Worm (Caenorhabditis elegans): Measurements from ENCODE around the gene grl-7.
A peak's percentile ranks its signal among the peaks of the same experiment; 100 is the strongest.

The grl-7 gene

ce11 chrV:11354264-11354663 lies 7.5 kb upstream of the grl-7 start:
- TF ChIP-seq aly-2 (tag; optimal IDR thresholded peaks at IDR 0.05) (no peak), nhr-23 (tag; optimal IDR thresholded peaks at IDR 0.05) (no peak), skn-1 (tag; optimal IDR thresholded peaks at IDR 0.05) (no peak), elt-1 (tag; optimal IDR thresholded peaks at IDR 0.05) (no peak), nhr-77 (tag; optimal IDR thresholded peaks at IDR 0.05) (no peak), mml-1 (tag; optimal IDR thresholded peaks at IDR 0.05) (no peak), ceh-82 (tag; optimal IDR thresholded peaks at IDR 0.05) (no peak), zag-1 (tag; optimal IDR thresholded peaks at IDR 0.05) (no peak), fkh-2 (tag; optimal IDR thresholded peaks at IDR 0.05) (no peak), fkh-10 (GFP tag; optimal IDR thresholded peaks at IDR 0.05) (no peak), ceh-28 (tag; optimal IDR thresholded peaks at IDR 0.05) (no peak), nhr-12 (tag; optimal IDR thresholded peaks at IDR 0.05) (no peak), elt-2 (tag; optimal IDR thresholded peaks at IDR 0.05) (no peak), nhr-67 (tag; optimal IDR thresholded peaks at IDR 0.05) (no peak), nhr-76 (tag; optimal IDR thresholded peaks at IDR 0.05) (no peak), ztf-4 (tag; optimal IDR thresholded peaks at IDR 0.05) (no peak), ama-1 (optimal IDR thresholded peaks at IDR 0.05) (no peak), nhr-237 (tag; optimal IDR thresholded peaks at IDR 0.05) (no peak)

DNA sequence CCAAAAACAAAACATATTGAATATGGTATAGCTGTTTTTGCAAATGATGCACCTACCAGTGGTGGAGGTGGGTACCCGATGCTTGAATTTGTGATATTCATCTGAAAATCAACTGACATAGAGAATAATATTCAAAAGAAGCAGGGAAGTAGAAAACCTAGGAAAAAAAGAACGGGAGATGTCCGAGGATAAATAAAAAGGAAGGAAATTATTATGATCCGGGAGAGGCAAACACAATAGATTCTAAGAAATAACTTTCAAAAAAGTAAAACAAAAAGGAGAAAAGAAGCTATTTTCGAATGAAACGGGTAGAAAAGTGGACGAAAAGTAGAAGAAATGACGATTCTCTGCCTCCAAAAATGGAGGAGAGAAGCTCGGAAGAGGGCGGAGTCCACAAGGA lies 6.1 kb upstream of the grl-7 start, which contains the start of gene npr-25:
npr-25 (minus strand) TSS at position 101 of the 400 bp plus-strand sequence.
- no peak for TF ChIP-seq nhr-28 (tag; optimal IDR thresholded peaks at IDR 0.05)
- no peak for TF ChIP-seq elt-1 (tag; optimal IDR thresholded peaks at IDR 0.05)
- TF ChIP-seq nfya-1 (tag; optimal IDR thresholded peaks at IDR 0.05; ENCODE audit: insufficient read depth), result no peak
- TF ChIP-seq ceh-28 (tag; optimal IDR thresholded peaks at IDR 0.05), result no peak
- no peak for TF ChIP-seq nhr-11 (tag; optimal IDR thresholded peaks at IDR 0.05)
- TF ChIP-seq nhr-237 (tag; optimal IDR thresholded peaks at IDR 0.05), result no peak
- TF ChIP-seq fkh-10 (GFP tag; optimal IDR thresholded peaks at IDR 0.05), result no peak
- TF ChIP-seq unc-39 (tag; optimal IDR thresholded peaks at IDR 0.05), result no peak
- TF ChIP-seq daf-12 (tag; optimal IDR thresholded peaks at IDR 0.05), result no peak
- TF ChIP-seq lin-39 (tag; optimal IDR thresholded peaks at IDR 0.05), result no peak
- TF ChIP-seq skn-1 (tag; optimal IDR thresholded peaks at IDR 0.05), result no peak
- TF ChIP-seq hmg-11 (tag; optimal IDR thresholded peaks at IDR 0.05), result no peak
- no peak for TF ChIP-seq ztf-4 (tag; optimal IDR thresholded peaks at IDR 0.05)
- no peak for TF ChIP-seq nhr-12 (tag; optimal IDR thresholded peaks at IDR 0.05)
- TF ChIP-seq nhr-67 (tag; optimal IDR thresholded peaks at IDR 0.05), result no peak

- TF ChIP-seq R02D3.7 (tag; optimal IDR thresholded peaks at IDR 0.05), result no peak
- TF ChIP-seq fkh-10 (GFP tag; optimal IDR thresholded peaks at IDR 0.05), result peak; percentile 35
- TF ChIP-seq elt-3 (tag; optimal IDR thresholded peaks at IDR 0.05), result no peak
- TF ChIP-seq nhr-77 (tag; optimal IDR thresholded peaks at IDR 0.05), result no peak
- TF ChIP-seq egl-5 (tag; optimal IDR thresholded peaks at IDR 0.05), result no peak
- TF ChIP-seq zag-1 (tag; optimal IDR thresholded peaks at IDR 0.05), result no peak
Observed at ce11 chrV:11351263-11351662, 4.5 kb upstream of the grl-7 start.

DNA sequence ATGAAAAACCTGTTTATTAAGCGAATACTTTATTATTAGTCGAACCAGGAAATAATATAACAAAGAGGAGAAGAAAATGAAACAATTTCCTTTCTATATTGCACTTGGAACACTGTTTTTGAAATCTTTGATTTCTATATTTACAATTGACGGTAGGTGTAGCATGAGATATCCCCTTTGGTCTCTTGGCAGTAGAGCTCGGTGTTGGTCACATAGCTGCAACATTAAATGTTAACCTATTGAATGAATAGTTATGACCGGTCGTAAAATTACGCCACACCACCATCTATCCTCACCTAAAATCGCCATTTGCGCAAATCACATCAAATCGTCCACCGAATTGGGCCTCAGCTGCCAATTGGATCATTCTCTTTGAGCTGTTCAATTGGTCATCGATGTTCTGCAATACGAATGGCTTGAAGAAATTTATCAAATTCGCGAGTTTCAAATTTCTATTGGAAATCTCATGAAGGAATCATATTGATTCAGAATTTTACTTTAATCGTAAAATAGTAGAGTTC lies 1.9 kb downstream of the grl-7 start:
- TF ChIP-seq nhr-67 (tag; optimal IDR thresholded peaks at IDR 0.05), result no peak
- TF ChIP-seq tbx-2 (tag; optimal IDR thresholded peaks at IDR 0.05), result no peak

DNA sequence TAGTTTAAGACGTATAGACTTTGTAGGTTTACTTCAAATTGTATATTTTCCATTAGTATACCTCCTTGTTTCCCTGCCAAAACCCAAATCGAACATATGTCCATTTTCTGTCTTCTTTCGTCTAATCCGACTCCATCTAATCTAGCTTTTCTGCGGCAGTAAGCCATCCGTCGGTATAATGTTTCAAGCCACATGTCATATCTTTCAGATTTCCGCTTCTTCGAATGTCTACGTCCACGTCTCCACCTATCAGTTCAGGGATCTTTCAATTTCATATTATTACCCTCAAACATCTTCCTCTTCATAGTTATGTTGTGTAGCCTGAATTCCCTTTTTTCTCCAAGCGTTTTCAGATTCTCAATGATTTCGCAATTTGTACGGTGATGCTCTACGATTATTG lies 2.7 kb downstream of the grl-7 start:
- TF ChIP-seq nhr-12 (tag; optimal IDR thresholded peaks at IDR 0.05), result no peak
- TF ChIP-seq nhr-43 (tag; optimal IDR thresholded peaks at IDR 0.05; ENCODE audit: poor library complexity, severe bottlenecking), result peak; percentile 48
- TF ChIP-seq elt-1 (tag; optimal IDR thresholded peaks at IDR 0.05), result peak; percentile 60
- TF ChIP-seq nhr-28 (tag; optimal IDR thresholded peaks at IDR 0.05), result peak; percentile 15

DNA sequence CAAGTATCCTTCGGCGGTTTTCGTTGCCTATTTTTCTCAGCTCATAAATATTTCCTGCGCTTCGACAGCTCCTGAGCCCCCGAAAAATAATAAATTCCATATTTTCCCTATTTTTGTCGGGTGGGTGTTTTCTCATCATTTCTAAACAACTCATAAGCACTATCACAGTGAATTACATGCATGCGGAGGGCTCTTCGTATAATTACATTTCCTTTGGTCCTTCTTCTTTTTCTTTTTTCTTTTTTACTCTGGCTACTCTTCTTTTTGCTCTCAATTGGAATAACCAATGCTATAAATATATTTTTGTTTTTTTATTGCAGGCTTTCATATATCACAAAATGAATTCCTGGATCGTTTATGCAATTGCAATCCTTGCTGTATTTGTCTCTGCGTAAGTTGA lies 4.9 kb downstream of the grl-7 start, which contains the start of gene T02E9.5:
T02E9.5 (plus strand) TSS at position 321 of the 400 bp plus-strand sequence.
- TF ChIP-seq fkh-2 (tag; optimal IDR thresholded peaks at IDR 0.05), result no peak
- TF ChIP-seq skn-1 (tag; optimal IDR thresholded peaks at IDR 0.05), result no peak
- no peak for TF ChIP-seq unc-39 (tag; optimal IDR thresholded peaks at IDR 0.05)
- no peak for TF ChIP-seq nhr-12 (tag; optimal IDR thresholded peaks at IDR 0.05)
- TF ChIP-seq mml-1 (tag; optimal IDR thresholded peaks at IDR 0.05), result no peak
- no peak for TF ChIP-seq pha-4 (tag; optimal IDR thresholded peaks at IDR 0.05)
- TF ChIP-seq lin-39 (tag; optimal IDR thresholded peaks at IDR 0.05), result no peak
- TF ChIP-seq nhr-77 (tag; optimal IDR thresholded peaks at IDR 0.05), result no peak
- no peak for TF ChIP-seq mdl-1 (tag; optimal IDR thresholded peaks at IDR 0.05)
- TF ChIP-seq elt-3 (tag; optimal IDR thresholded peaks at IDR 0.05), result no peak
